Worm (Caenorhabditis elegans) whole organism, L4 larva: ENCODE results near the gene C25H3.11.

ENCODE experiments used
- T20F7.1 ChIP-seq: fragments of 200-800 bp; sonication (Bioruptor generic); optimal IDR thresholded peaks from 2 replicates; lab custom pipeline; 2018; ENCODE audit warnings: mild to moderate bottlenecking, missing genetic modification characterization, missing compliant biosample characterization
- Y48G9A.11 ChIP-seq: fragments of 200-800 bp; sonication (Bioruptor generic); IDR thresholded peaks from 2 replicates; pipeline ENCODE4 v1.3.6; 2022; ENCODE audit warnings: missing genetic modification reagents, missing genetic modification characterization, missing compliant biosample characterization
- ama-1 ChIP-seq: fragments of 150-350 bp; optimal IDR thresholded peaks from 2 replicates; lab custom pipeline; 2014; ENCODE audit warnings: inconsistent platforms, mixed read lengths
- arid-1 ChIP-seq: fragments of 200-800 bp; sonication (Bioruptor generic); conservative IDR thresholded peaks from 2 replicates; pipeline ENCODE4 v1.3.6; 2022; ENCODE audit warnings: missing genetic modification reagents, missing genetic modification characterization, missing compliant biosample characterization
- attf-4 ChIP-seq: sonication (generic microtip); optimal IDR thresholded peaks from 3 replicates; lab custom pipeline; 2017; ENCODE audit warnings: missing biosample characterization, missing genetic modification characterization
- ceh-28 ChIP-seq: fragments of 150-350 bp; optimal IDR thresholded peaks from 2 replicates; lab custom pipeline; 2014; ENCODE audit warnings: missing biosample characterization, missing genetic modification reagents, missing genetic modification characterization
- ceh-44 ChIP-seq: fragments of 200-800 bp; sonication (Bioruptor generic); IDR thresholded peaks from 2 replicates; pipeline ENCODE4 v1.3.6; 2022; ENCODE audit warnings: missing genetic modification reagents, missing genetic modification characterization, missing compliant biosample characterization
- ceh-62 ChIP-seq: sonication (generic microtip); optimal IDR thresholded peaks from 2 replicates; lab custom pipeline; 2017; ENCODE audit warnings: missing biosample characterization, missing genetic modification characterization
- ceh-82 ChIP-seq: sonication (generic microtip); optimal IDR thresholded peaks from 2 replicates; lab custom pipeline; 2017; ENCODE audit warnings: missing biosample characterization, missing genetic modification characterization
- cey-2 ChIP-seq: sonication (generic microtip); optimal IDR thresholded peaks from 3 replicates; lab custom pipeline; 2017; ENCODE audit warnings: missing genetic modification characterization, mild to moderate bottlenecking, missing compliant biosample characterization, antibody characterized with exemption, borderline replicate concordance; ENCODE audit not compliant: insufficient read depth
- daf-16 ChIP-seq, 3 experiments: sonication (generic microtip); optimal IDR thresholded peaks; 2 replicates each; lab custom pipeline; 2016 to 2017; ENCODE audit warnings: missing genetic modification characterization in 3 of 3, missing genetic modification reagents in 3 of 3, mild to moderate bottlenecking in 2 of 3, missing compliant biosample characterization in 2 of 3, missing biosample characterization in 1 of 3, moderate library complexity in 1 of 3
- dpl-1 ChIP-seq: fragments of 150-350 bp; optimal IDR thresholded peaks from 2 replicates; lab custom pipeline; 2014; ENCODE audit warnings: missing biosample characterization, missing genetic modification reagents, missing genetic modification characterization
- dve-1 ChIP-seq: sonication (generic microtip); optimal IDR thresholded peaks from 2 replicates; lab custom pipeline; 2017; ENCODE audit warnings: antibody characterized with exemption, mild to moderate bottlenecking, missing genetic modification characterization, missing compliant biosample characterization; ENCODE audit not compliant: insufficient read depth
- fkh-10 ChIP-seq: fragments of 150-350 bp; optimal IDR thresholded peaks from 2 replicates; lab custom pipeline; 2014; ENCODE audit warnings: missing biosample characterization, missing genetic modification reagents, missing genetic modification characterization
- hlh-11 ChIP-seq: fragments of 200-800 bp; sonication (Bioruptor generic); optimal IDR thresholded peaks from 2 replicates; lab custom pipeline; 2018; ENCODE audit warnings: mild to moderate bottlenecking, missing genetic modification characterization, missing compliant biosample characterization
- lin-1 ChIP-seq: fragments of 200-800 bp; sonication (Bioruptor generic); IDR thresholded peaks from 2 replicates; pipeline ENCODE4 v1.3.6; 2022; ENCODE audit warnings: missing genetic modification reagents, missing genetic modification characterization, missing compliant biosample characterization
- lin-13 ChIP-seq: fragments of 150-350 bp; optimal IDR thresholded peaks from 2 replicates; lab custom pipeline; 2014; ENCODE audit warnings: missing biosample characterization, missing genetic modification reagents, missing genetic modification characterization
- lin-38 ChIP-seq: fragments of 200-800 bp; sonication (Bioruptor generic); IDR thresholded peaks from 2 replicates; pipeline ENCODE4 v1.3.6; 2022; ENCODE audit warnings: missing genetic modification reagents, missing genetic modification characterization, missing compliant biosample characterization
- lin-39 ChIP-seq: fragments of 150-350 bp; optimal IDR thresholded peaks from 2 replicates; lab custom pipeline; 2014; ENCODE audit warnings: missing biosample characterization, missing genetic modification reagents, missing genetic modification characterization
- lsy-2 ChIP-seq, 2 experiments: fragments of 150-350 bp in 1 of 2; sonication (generic microtip) in 1 of 2; optimal IDR thresholded peaks; 2 replicates each; lab custom pipeline; 2014 to 2017; ENCODE audit warnings: missing biosample characterization in 2 of 2, missing genetic modification characterization in 2 of 2
- madf-5 ChIP-seq, 2 experiments: fragments of 200-800 bp; sonication (Bioruptor generic); IDR thresholded peaks; 2 replicates each; pipeline ENCODE4 v1.3.6; 2022; ENCODE audit warnings: missing compliant biosample characterization in 2 of 2, missing genetic modification characterization in 2 of 2
- madf-9 ChIP-seq: fragments of 200-800 bp; sonication (Bioruptor generic); conservative IDR thresholded peaks from 2 replicates; pipeline ENCODE4 v1.3.6; 2022; ENCODE audit warnings: missing genetic modification reagents, missing genetic modification characterization, missing compliant biosample characterization
- mep-1 ChIP-seq: fragments of 150-350 bp; sonication (generic microtip); optimal IDR thresholded peaks from 3 replicates; lab custom pipeline; 2014; ENCODE audit warnings: missing biosample characterization, missing genetic modification characterization
- mes-2 ChIP-seq: sonication (generic microtip); optimal IDR thresholded peaks from 2 replicates; lab custom pipeline; 2016; ENCODE audit warnings: missing genotype, mild to moderate bottlenecking, missing genetic modification characterization, missing compliant biosample characterization; ENCODE audit not compliant: poor library complexity, severe bottlenecking
- mxl-3 ChIP-seq: fragments of 200-800 bp; sonication (Bioruptor generic); optimal IDR thresholded peaks from 2 replicates; lab custom pipeline; 2018; ENCODE audit warnings: mild to moderate bottlenecking, missing genetic modification characterization, missing compliant biosample characterization
- nhr-10 ChIP-seq: fragments of 150-350 bp; optimal IDR thresholded peaks from 2 replicates; lab custom pipeline; 2014; ENCODE audit warnings: missing biosample characterization, missing genetic modification characterization
- nhr-102 ChIP-seq: sonication (generic microtip); optimal IDR thresholded peaks from 2 replicates; lab custom pipeline; 2016; ENCODE audit warnings: mild to moderate bottlenecking, missing genetic modification characterization, moderate library complexity, missing compliant biosample characterization
- nhr-11 ChIP-seq: fragments of 150-350 bp; optimal IDR thresholded peaks from 2 replicates; lab custom pipeline; 2014; ENCODE audit warnings: missing biosample characterization, missing genetic modification characterization
- nhr-111 ChIP-seq: fragments of 200-800 bp; sonication (Bioruptor generic); optimal IDR thresholded peaks from 2 replicates; lab custom pipeline; 2018; ENCODE audit warnings: mild to moderate bottlenecking, missing genetic modification characterization, missing compliant biosample characterization
- nhr-28 ChIP-seq: fragments of 150-350 bp; optimal IDR thresholded peaks from 2 replicates; lab custom pipeline; 2014; ENCODE audit warnings: missing biosample characterization, missing genetic modification characterization
- nhr-6 ChIP-seq: fragments of 150-350 bp; optimal IDR thresholded peaks from 2 replicates; lab custom pipeline; 2014; ENCODE audit warnings: missing biosample characterization, missing genetic modification characterization
- nhr-77 ChIP-seq: fragments of 150-350 bp; optimal IDR thresholded peaks from 2 replicates; lab custom pipeline; 2014; ENCODE audit warnings: missing biosample characterization, missing genetic modification characterization
- pha-4 ChIP-seq, 2 experiments: fragments of 150-350 bp in 1 of 2; fragments of 200-800 bp in 1 of 2; sonication (Bioruptor generic) in 1 of 2; IDR thresholded peaks in 1 of 2; optimal IDR thresholded peaks in 1 of 2; 2 replicates each; pipeline versions ENCODE4 v1.3.6 to Lab custom; 2014 to 2022; ENCODE audit warnings: missing genetic modification characterization in 2 of 2, missing genetic modification reagents in 2 of 2, missing biosample characterization in 1 of 2, missing compliant biosample characterization in 1 of 2
- php-3 ChIP-seq: fragments of 200-800 bp; sonication (Bioruptor generic); IDR thresholded peaks from 2 replicates; pipeline ENCODE4 v1.3.6; 2022; ENCODE audit warnings: missing genetic modification reagents, missing genetic modification characterization, missing compliant biosample characterization
- snpc-1.2 ChIP-seq: fragments of 200-800 bp; sonication (Bioruptor generic); IDR thresholded peaks from 2 replicates; pipeline ENCODE4 v1.3.6; 2022; ENCODE audit warnings: missing genetic modification reagents, missing genetic modification characterization, missing compliant biosample characterization
- spr-1 ChIP-seq: sonication (generic microtip); optimal IDR thresholded peaks from 2 replicates; lab custom pipeline; 2016; ENCODE audit warnings: mild to moderate bottlenecking, missing genetic modification characterization, missing compliant biosample characterization
- unc-62 ChIP-seq, 3 experiments: fragments of 150-350 bp in 1 of 3; sonication (generic microtip); optimal IDR thresholded peaks in 2 of 3; peaks in 1 of 3; 1 replicate in 1 of 3; 2 replicates in 2 of 3; lab custom pipeline; 2014 to 2017; ENCODE audit warnings: missing biosample characterization in 3 of 3, missing genetic modification characterization in 3 of 3, missing genetic modification reagents in 3 of 3, missing genotype in 1 of 3
- zag-1 ChIP-seq: fragments of 150-350 bp; optimal IDR thresholded peaks from 2 replicates; lab custom pipeline; 2014; ENCODE audit warnings: missing biosample characterization, missing genetic modification characterization

The C25H3.11 gene

DNA sequence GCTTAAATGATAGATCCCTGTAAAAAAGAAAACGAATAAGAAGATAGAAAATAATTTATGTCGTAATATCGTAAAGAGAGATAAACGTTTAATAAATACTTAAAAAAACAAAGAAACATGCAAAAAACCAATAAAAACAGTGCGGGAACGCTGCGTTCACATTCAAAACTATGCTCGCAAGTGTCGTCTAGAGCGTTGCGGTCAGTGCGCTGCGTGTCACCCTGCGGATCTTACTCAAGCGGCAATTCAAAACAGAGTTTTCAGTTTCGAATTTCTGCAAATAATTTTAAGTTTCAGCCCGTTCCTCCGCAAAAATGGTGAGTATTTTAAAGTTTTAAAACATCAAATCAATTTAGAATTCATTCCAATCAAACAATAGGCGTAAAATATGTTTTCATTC is 26.0 kb upstream of the C25H3.11 start, which contains the start of the genes tiar-1 and lelo-4 (continued):
- TF ChIP-seq nhr-10 (tag; lab: Kevin White, UChicago), result no peak
- TF ChIP-seq dve-1 (tag; lab: Kevin White, UChicago), result peak; percentile 58
- TF ChIP-seq lin-13 (GFP tag; lab: Kevin White, UChicago), result peak; percentile 64
- peak; percentile 53 for TF ChIP-seq lin-38
- TF ChIP-seq spr-1, result no peak
- no peak for TF ChIP-seq ceh-62
- no peak for TF ChIP-seq nhr-111 (GFP tag; lab: Kevin White, UChicago)
- TF ChIP-seq ceh-44 (GFP tag; lab: Robert Waterston, UW), result no peak
- TF ChIP-seq mxl-3, result no peak
- TF ChIP-seq pha-4 (GFP tag; IDR thresholded peaks at IDR 0.05; lab: Robert Waterston, UW), result no peak
- peak; percentile 85 for TF ChIP-seq pha-4 (tag; optimal IDR thresholded peaks at IDR 0.05; lab: Kevin White, UChicago)
- TF ChIP-seq ceh-28 (tag; lab: Kevin White, UChicago), result no peak
- peak; percentile 47 for TF ChIP-seq ama-1 (lab: Kevin White, UChicago)
- no peak for TF ChIP-seq attf-4
- no peak for TF ChIP-seq zag-1 (tag; lab: Kevin White, UChicago)
- no peak for TF ChIP-seq nhr-102 (tag; lab: Kevin White, UChicago)
- no peak for TF ChIP-seq daf-16 (GFP tag; optimal IDR thresholded peaks at IDR 0.05; lab: Kevin White, UChicago)
- TF ChIP-seq daf-16 (tag; optimal IDR thresholded peaks at IDR 0.05; lab: Kevin White, UChicago), result peak; percentile 48
- TF ChIP-seq madf-9 (GFP tag; lab: Robert Waterston, UW), result no peak
- no peak for TF ChIP-seq nhr-11
- peak in 1 of 2 experiments; percentile 83 for TF ChIP-seq lsy-2 (tag; optimal IDR thresholded peaks at IDR 0.05; lab: Kevin White, UChicago)
- no peak for TF ChIP-seq fkh-10 (GFP tag; lab: Kevin White, UChicago)
- no peak for TF ChIP-seq madf-5 (GFP tag; IDR thresholded peaks at IDR 0.05; lab: Robert Waterston, UW)
- TF ChIP-seq nhr-28 (tag; lab: Kevin White, UChicago), result peak; percentile 34
- TF ChIP-seq lin-39 (tag; lab: Kevin White, UChicago), result no peak
- peak; percentile 90 for TF ChIP-seq dpl-1
- TF ChIP-seq nhr-77 (tag; lab: Kevin White, UChicago), result no peak
- TF ChIP-seq nhr-6 (tag; lab: Kevin White, UChicago), result peak; percentile 38

- TF ChIP-seq snpc-1.2 (GFP tag; lab: Robert Waterston, UW), result 0 out of 2 replicates have a peak, but pooled peaks have one; percentile 8
- TF ChIP-seq arid-1 (GFP tag; lab: Robert Waterston, UW), result 0 out of 2 replicates have a peak, but pooled peaks have one; percentile 20
- peak; percentile 30 for TF ChIP-seq T20F7.1 (GFP tag; lab: Kevin White, UChicago)
- TF ChIP-seq php-3 (GFP tag; lab: Robert Waterston, UW), result 0 out of 2 replicates have a peak, but pooled peaks have one; percentile 25
- peak; percentile 5 for TF ChIP-seq mep-1 (tag; lab: Kevin White, UChicago)
- no peak for TF ChIP-seq cey-2 (tag; lab: Kevin White, UChicago)
- TF ChIP-seq spr-1, result peak; percentile 34
- peak; percentile 81 for TF ChIP-seq ama-1 (lab: Kevin White, UChicago)
- peak; percentile 4 for TF ChIP-seq mes-2 (tag; lab: Kevin White, UChicago)
- no peak for TF ChIP-seq hlh-11
- TF ChIP-seq mxl-3, result no peak
- TF ChIP-seq lin-1 (GFP tag; lab: Robert Waterston, UW), result no peak
- peak; percentile 26; the same call in 1 of the 2 replicates for TF ChIP-seq Y48G9A.11 (GFP tag; lab: Robert Waterston, UW)
Observed at ce11 chrII:5712126-5712525, 23.3 kb upstream of the C25H3.11 start.

- TF ChIP-seq unc-62 (GFP tag; optimal IDR thresholded peaks at IDR 0.05 in 1 of 2; lab: Kevin White, UChicago) (peak in 1 of 2 experiments; percentile 53), unc-62 (tag; optimal IDR thresholded peaks at IDR 0.05; lab: Kevin White, UChicago) (no peak), ceh-82 (tag; lab: Kevin White, UChicago) (no peak)
Observed at ce11 chrII:5710835-5711234, 22.0 kb upstream of the C25H3.11 start.
